Fruit fly (Drosophila melanogaster) whole organism, adult: ENCODE data around the gene CG17237.
A peak's percentile ranks its signal among the peaks of the same experiment; 100 is the strongest.

ENCODE experiments used
- CG11617 ChIP-seq: fragments of 200-800 bp; sonication (Bioruptor generic); optimal IDR thresholded peaks from 2 replicates; lab custom pipeline; 2017; ENCODE audit warnings: mild to moderate bottlenecking, missing biosample characterization, missing genetic modification reagents, missing genetic modification characterization
- CG12768 ChIP-seq: fragments of 200-800 bp; sonication (Bioruptor generic); optimal IDR thresholded peaks from 2 replicates; lab custom pipeline; 2017; ENCODE audit warnings: missing biosample characterization, missing genetic modification characterization, mild to moderate bottlenecking, moderate library complexity, missing genetic modification reagents
- CG14711 ChIP-seq: fragments of 200-800 bp; sonication (Bioruptor generic); optimal IDR thresholded peaks from 2 replicates; lab custom pipeline; 2018; ENCODE audit warnings: missing biosample characterization, mild to moderate bottlenecking, missing genetic modification characterization, moderate library complexity
- CG1620 ChIP-seq: fragments of 200-800 bp; sonication (Bioruptor generic); optimal IDR thresholded peaks from 2 replicates; lab custom pipeline; 2016; ENCODE audit warnings: missing biosample characterization, missing genetic modification characterization
- CG33017 ChIP-seq: fragments of 200-800 bp; sonication (Bioruptor generic); optimal IDR thresholded peaks from 2 replicates; lab custom pipeline; 2018; ENCODE audit warnings: missing biosample characterization, mild to moderate bottlenecking, missing genetic modification characterization, moderate library complexity
- CG5204 ChIP-seq: fragments of 200-800 bp; sonication (Bioruptor generic); optimal IDR thresholded peaks from 2 replicates; lab custom pipeline; 2016; ENCODE audit warnings: missing biosample characterization, missing genetic modification characterization
- CG7045 ChIP-seq: fragments of 200-800 bp; sonication (Bioruptor generic); optimal IDR thresholded peaks from 2 replicates; lab custom pipeline; 2017; ENCODE audit warnings: missing biosample characterization, mild to moderate bottlenecking, missing genetic modification characterization
- CG7101 ChIP-seq: fragments of 200-800 bp; sonication (Bioruptor generic); optimal IDR thresholded peaks from 2 replicates; lab custom pipeline; 2018; ENCODE audit warnings: missing biosample characterization, mild to moderate bottlenecking, missing genetic modification characterization, moderate library complexity
- Clk ChIP-seq: fragments of 200-800 bp; sonication (Bioruptor generic); optimal IDR thresholded peaks from 2 replicates; lab custom pipeline; 2017; ENCODE audit warnings: missing biosample characterization, missing genetic modification characterization
- Crg-1 ChIP-seq: fragments of 200-800 bp; sonication (Bioruptor generic); optimal IDR thresholded peaks from 2 replicates; lab custom pipeline; 2016; ENCODE audit warnings: missing biosample characterization, missing genetic modification characterization
- Hr96 ChIP-seq: fragments of 200-800 bp; sonication (Bioruptor generic); optimal IDR thresholded peaks from 2 replicates; lab custom pipeline; 2016; ENCODE audit warnings: missing biosample characterization, missing genetic modification characterization
- Mnt ChIP-seq: fragments of 200-800 bp; sonication (Bioruptor generic); optimal IDR thresholded peaks from 2 replicates; lab custom pipeline; 2016; ENCODE audit warnings: missing biosample characterization, mild to moderate bottlenecking, missing genetic modification characterization
- bab1 ChIP-seq: fragments of 200-800 bp; sonication (Bioruptor generic); optimal IDR thresholded peaks from 3 replicates; lab custom pipeline; 2019; ENCODE audit warnings: missing biosample characterization, mild to moderate bottlenecking, missing genetic modification characterization, moderate library complexity
- cic ChIP-seq: fragments of 200-800 bp; sonication (Bioruptor generic); optimal IDR thresholded peaks from 2 replicates; lab custom pipeline; 2017; ENCODE audit warnings: missing biosample characterization, mild to moderate bottlenecking, missing genetic modification characterization, moderate library complexity
- cnc ChIP-seq, 2 experiments: fragments of >200 bp; optimal IDR thresholded peaks; 2 replicates each; lab custom pipeline; 2017
- kay ChIP-seq: fragments of 200-800 bp; sonication (Bioruptor generic); peaks from one replicate; lab custom pipeline; 2016; ENCODE audit warnings: missing biosample characterization, missing genetic modification characterization, borderline replicate concordance
- ovo ChIP-seq: fragments of 200-800 bp; sonication (Bioruptor generic); optimal IDR thresholded peaks from 2 replicates; lab custom pipeline; 2016; ENCODE audit warnings: missing biosample characterization, missing genetic modification characterization
- pad ChIP-seq: fragments of 200-800 bp; sonication (Bioruptor generic); optimal IDR thresholded peaks from 3 replicates; lab custom pipeline; 2017; ENCODE audit warnings: missing biosample characterization, missing genetic modification characterization, mild to moderate bottlenecking, moderate library complexity, missing genetic modification reagents
- tj ChIP-seq: fragments of 200-800 bp; sonication (Bioruptor generic); optimal IDR thresholded peaks from 3 replicates; lab custom pipeline; 2017; ENCODE audit warnings: missing biosample characterization, mild to moderate bottlenecking, missing genetic modification characterization, moderate library complexity
- toe ChIP-seq: fragments of 200-800 bp; sonication (Bioruptor generic); optimal IDR thresholded peaks from 2 replicates; lab custom pipeline; 2016; ENCODE audit warnings: missing biosample characterization, missing genetic modification characterization

The CG17237 gene

dm6 chr2L:2251175-2251574 is 38.0 kb downstream of the CG17237 start, which contains the start of gene Ser12:
TSS of gene Ser12 (minus strand) at chr2L:2251275.
- TF ChIP-seq CG1620 (GFP tag; lab: Kevin White, UChicago) = no peak
- TF ChIP-seq CG33017 (tag; lab: Kevin White, UChicago) = no peak
- no peak for TF ChIP-seq Crg-1
- TF ChIP-seq bab1 (GFP tag; lab: Kevin White, UChicago) = no peak
- TF ChIP-seq CG7045 (GFP tag; lab: Kevin White, UChicago) = no peak
- TF ChIP-seq cnc (optimal IDR thresholded peaks at IDR 0.05; lab: Kevin White, UChicago) = no peak
- no peak for TF ChIP-seq Mnt
- no peak for TF ChIP-seq toe (GFP tag; lab: Kevin White, UChicago)
- no peak for TF ChIP-seq ovo (GFP tag; lab: Kevin White, UChicago)
- no peak for TF ChIP-seq CG14711
- TF ChIP-seq tj = no peak
- no peak for TF ChIP-seq CG5204 (GFP tag; lab: Kevin White, UChicago)
- TF ChIP-seq CG12768 = no peak
- TF ChIP-seq Clk (GFP tag; lab: Kevin White, UChicago) = no peak
- TF ChIP-seq CG11617 (GFP tag; lab: Kevin White, UChicago) = no peak
- no peak for TF ChIP-seq CG7101 (tag; lab: Kevin White, UChicago)

- TF ChIP-seq cnc (optimal IDR thresholded peaks at IDR 0.05; lab: Kevin White, UChicago) (no peak), CG33017 (tag; lab: Kevin White, UChicago) (no peak), CG11617 (GFP tag; lab: Kevin White, UChicago) (no peak), tj (no peak), CG7101 (tag; lab: Kevin White, UChicago) (no peak), CG1620 (GFP tag; lab: Kevin White, UChicago) (no peak), CG7045 (GFP tag; lab: Kevin White, UChicago) (no peak), Mnt (no peak), bab1 (GFP tag; lab: Kevin White, UChicago) (no peak), Crg-1 (no peak), CG5204 (GFP tag; lab: Kevin White, UChicago) (no peak), Hr96 (GFP tag; lab: Kevin White, UChicago) (no peak), cic (GFP tag; lab: Kevin White, UChicago) (no peak), CG12768 (no peak), kay (GFP tag; lab: Kevin White, UChicago) (no peak)
Measured at dm6 chr2L:2249578-2249977, 39.6 kb downstream of the CG17237 start.

- TF ChIP-seq CG1620 (GFP tag; lab: Kevin White, UChicago) = no peak
- no peak for TF ChIP-seq CG7045 (GFP tag; lab: Kevin White, UChicago)
- no peak for TF ChIP-seq toe (GFP tag; lab: Kevin White, UChicago)
- TF ChIP-seq CG33017 (tag; lab: Kevin White, UChicago) = no peak
- TF ChIP-seq pad (GFP tag; lab: Kevin White, UChicago) = no peak
- TF ChIP-seq kay (GFP tag; lab: Kevin White, UChicago) = no peak
- TF ChIP-seq CG11617 (GFP tag; lab: Kevin White, UChicago) = no peak
- TF ChIP-seq ovo (GFP tag; lab: Kevin White, UChicago) = no peak
- TF ChIP-seq CG7101 (tag; lab: Kevin White, UChicago) = no peak
- no peak for TF ChIP-seq bab1 (GFP tag; lab: Kevin White, UChicago)
- TF ChIP-seq CG5204 (GFP tag; lab: Kevin White, UChicago) = no peak
- TF ChIP-seq cnc (optimal IDR thresholded peaks at IDR 0.05; lab: Kevin White, UChicago) = no peak
- TF ChIP-seq Crg-1 = no peak
- no peak for TF ChIP-seq CG14711
- no peak for TF ChIP-seq Clk (GFP tag; lab: Kevin White, UChicago)
- TF ChIP-seq cic (GFP tag; lab: Kevin White, UChicago) = no peak
- no peak for TF ChIP-seq CG12768
Measured at dm6 chr2L:2242783-2243182, 46.4 kb downstream of the CG17237 start.

dm6 chr2L:2242139-2242538 is 47.1 kb downstream of the CG17237 start, which contains the start of gene CG4267:
TSS of gene CG4267 (plus strand) at chr2L:2242378.
- TF ChIP-seq Crg-1 = no peak
- no peak for TF ChIP-seq bab1 (GFP tag; lab: Kevin White, UChicago)
- no peak for TF ChIP-seq Clk (GFP tag; lab: Kevin White, UChicago)
- TF ChIP-seq ovo (GFP tag; lab: Kevin White, UChicago) = peak; percentile 27

- TF ChIP-seq CG1620 (GFP tag; lab: Kevin White, UChicago) (no peak), Clk (GFP tag; lab: Kevin White, UChicago) (no peak), pad (GFP tag; lab: Kevin White, UChicago) (no peak), bab1 (GFP tag; lab: Kevin White, UChicago) (no peak), Mnt (no peak), CG33017 (tag; lab: Kevin White, UChicago) (no peak), cic (GFP tag; lab: Kevin White, UChicago) (no peak), CG7045 (GFP tag; lab: Kevin White, UChicago) (no peak), ovo (GFP tag; lab: Kevin White, UChicago) (no peak), CG7101 (tag; lab: Kevin White, UChicago) (no peak), tj (no peak), cnc (optimal IDR thresholded peaks at IDR 0.05; lab: Kevin White, UChicago) (no peak), Hr96 (GFP tag; lab: Kevin White, UChicago) (no peak), CG14711 (no peak), Crg-1 (no peak), toe (GFP tag; lab: Kevin White, UChicago) (no peak), CG11617 (GFP tag; lab: Kevin White, UChicago) (no peak)
Measured at dm6 chr2L:2240493-2240892, 48.7 kb downstream of the CG17237 start, which contains the start of gene Tengl1. TSS of gene Tengl1 (minus strand) at chr2L:2240593.

- TF ChIP-seq pad (GFP tag; lab: Kevin White, UChicago) = no peak
- TF ChIP-seq ovo (GFP tag; lab: Kevin White, UChicago) = no peak
- no peak for TF ChIP-seq Crg-1
- no peak for TF ChIP-seq CG5204 (GFP tag; lab: Kevin White, UChicago)
Measured at dm6 chr2L:2239284-2239683, 49.9 kb downstream of the CG17237 start, which contains the start of gene Tengl2. TSS of gene Tengl2 (minus strand) at chr2L:2239384.
